Worm (Caenorhabditis elegans): Measurements from ENCODE around the gene cyn-2.

- TF ChIP-seq T22C8.4 (GFP tag; IDR thresholded peaks at IDR 0.05) (no peak), ztf-29 (GFP tag; IDR thresholded peaks at IDR 0.05) (no peak), ztf-23 (GFP tag; IDR thresholded peaks at IDR 0.05) (no peak), cog-1 (tag; optimal IDR thresholded peaks at IDR 0.05) (no peak), ref-1 (GFP tag; conservative IDR thresholded peaks at IDR 0.05) (no peak), med-1 (GFP tag; optimal IDR thresholded peaks at IDR 0.05; ENCODE audit: insufficient read depth) (no peak)
Observed at ce11 chrIII:13708415-13708814, 15.9 kb downstream of the cyn-2 start.

Measured in whole organism, midembryonic.